Fruit fly (Drosophila melanogaster): ENCODE data around the gene CG18179.

The CG18179 gene

dm6 chr3L:9671372-9671771, 32.3 kb downstream of the CG18179 start:
- no peak for TF ChIP-seq ss (GFP tag; optimal IDR thresholded peaks at IDR 0.05)
- peak; percentile 54 for TF ChIP-seq Eip93F (GFP tag; optimal IDR thresholded peaks at IDR 0.05)
- TF ChIP-seq CG11902 (GFP tag; optimal IDR thresholded peaks at IDR 0.05), result no peak
- peak; percentile 87 for TF ChIP-seq Sox14 (GFP tag; optimal IDR thresholded peaks at IDR 0.05)
- TF ChIP-seq vri (GFP tag; optimal IDR thresholded peaks at IDR 0.05), result peak; percentile 96
- no peak for TF ChIP-seq CG15336 (GFP tag; IDR thresholded peaks at IDR 0.05)
- TF ChIP-seq Sox15 (GFP tag; optimal IDR thresholded peaks at IDR 0.05), result no peak
- TF ChIP-seq Hr38 (GFP tag; optimal IDR thresholded peaks at IDR 0.05), result no peak
- TF ChIP-seq CG8119 (GFP tag; IDR thresholded peaks at IDR 0.05), result no peak
- TF ChIP-seq CG31627 (GFP tag; optimal IDR thresholded peaks at IDR 0.05), result no peak
- peak; percentile 48 for TF ChIP-seq svp (GFP tag)

DNA sequence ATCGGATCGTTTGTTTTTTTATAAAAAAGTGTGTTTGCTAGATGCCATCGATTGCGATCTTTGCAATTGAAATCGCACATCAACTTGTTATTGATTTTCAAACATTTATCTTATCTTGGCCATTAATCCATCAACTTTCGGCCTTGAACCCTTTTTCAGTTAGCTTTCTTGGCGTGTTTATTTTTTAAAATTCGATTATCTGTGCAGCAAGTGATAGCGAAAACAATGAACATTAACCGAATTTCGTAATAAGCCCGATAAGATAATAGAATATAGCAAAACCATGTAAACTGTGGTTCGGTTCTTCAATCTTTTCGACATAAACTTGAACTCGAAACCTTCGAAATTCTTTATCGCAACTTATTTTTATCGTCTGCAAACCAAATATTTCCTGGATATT, 35.2 kb downstream of the CG18179 start:
- TF ChIP-seq Eip93F (GFP tag; optimal IDR thresholded peaks at IDR 0.05) (peak; percentile 61), vri (GFP tag; optimal IDR thresholded peaks at IDR 0.05) (peak; percentile 95), dsx (GFP tag; optimal IDR thresholded peaks at IDR 0.05; ENCODE audit: poor library complexity, severe bottlenecking) (no peak), Sox102F (GFP tag; optimal IDR thresholded peaks at IDR 0.05) (no peak)

DNA sequence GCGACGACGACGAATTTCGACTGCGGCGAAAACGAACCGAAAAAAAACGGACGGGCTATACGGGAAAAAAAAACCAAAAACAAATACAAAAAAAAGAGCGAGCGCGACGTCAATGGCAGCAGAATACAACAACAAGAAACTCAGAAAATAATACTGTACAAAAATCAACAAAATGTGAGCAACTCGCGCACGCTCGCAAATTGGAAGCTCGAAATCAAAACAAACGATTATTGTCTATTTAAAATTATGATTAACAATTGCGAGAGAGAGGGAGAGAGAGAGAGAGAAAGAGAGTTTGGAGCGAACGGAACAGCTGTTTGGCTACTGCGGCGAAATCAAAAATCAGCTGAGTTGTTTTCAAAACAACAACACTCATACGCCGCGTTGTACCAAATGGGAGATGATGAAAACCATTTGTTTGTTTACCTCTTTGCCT, 36.5 kb downstream of the CG18179 start:
- TF ChIP-seq CG11762 (GFP tag; optimal IDR thresholded peaks at IDR 0.05; ENCODE audit: insufficient read depth) (no peak), CG3032 (tag; optimal IDR thresholded peaks at IDR 0.05) (no peak), vri (GFP tag; optimal IDR thresholded peaks at IDR 0.05) (peak; percentile 90), achi (GFP tag; optimal IDR thresholded peaks at IDR 0.05) (no peak), dsx (GFP tag; optimal IDR thresholded peaks at IDR 0.05; ENCODE audit: poor library complexity, severe bottlenecking) (no peak), CG8632 (GFP tag; optimal IDR thresholded peaks at IDR 0.05) (no peak), Ets96B (tag; optimal IDR thresholded peaks at IDR 0.05) (no peak), CG11902 (GFP tag; optimal IDR thresholded peaks at IDR 0.05) (no peak), eg (GFP tag; IDR thresholded peaks at IDR 0.05) (peak; percentile 91), CG10669 (GFP tag; optimal IDR thresholded peaks at IDR 0.05) (no peak), Hr38 (GFP tag; optimal IDR thresholded peaks at IDR 0.05) (no peak), Met (GFP tag; optimal IDR thresholded peaks at IDR 0.05) (peak; percentile 40), Hr39 (GFP tag; optimal IDR thresholded peaks at IDR 0.05) (no peak), ss (GFP tag; optimal IDR thresholded peaks at IDR 0.05) (no peak), net (GFP tag; optimal IDR thresholded peaks at IDR 0.05) (peak; percentile 72), CG1621 (tag; optimal IDR thresholded peaks at IDR 0.05) (no peak), CG3919 (GFP tag; optimal IDR thresholded peaks at IDR 0.05) (no peak), pdm3 (GFP tag; optimal IDR thresholded peaks at IDR 0.05) (no peak), CG8119 (GFP tag; IDR thresholded peaks at IDR 0.05) (peak; percentile 69; the same call in 2 of the 3 replicates), CG6163 (GFP tag; IDR thresholded peaks at IDR 0.05) (peak; percentile 83), Eip78C (GFP tag) (peak; percentile 71), fkh (GFP tag; optimal IDR thresholded peaks at IDR 0.05) (peak; percentile 77), salr (GFP tag; optimal IDR thresholded peaks at IDR 0.05) (peak in 1 of 2 experiments; percentile 47), Hr4 (GFP tag; optimal IDR thresholded peaks at IDR 0.05) (no peak), CG9139 (GFP tag; optimal IDR thresholded peaks at IDR 0.05) (no peak), Sox14 (GFP tag; optimal IDR thresholded peaks at IDR 0.05) (no peak), CG4318 (GFP tag; optimal IDR thresholded peaks at IDR 0.05) (no peak), esn (GFP tag; optimal IDR thresholded peaks at IDR 0.05) (peak; percentile 46), Sox15 (GFP tag; optimal IDR thresholded peaks at IDR 0.05) (no peak), CG11294 (GFP tag; IDR thresholded peaks at IDR 0.05) (peak; percentile 26; the same call in 1 of the 2 replicates), OdsH (GFP tag; optimal IDR thresholded peaks at IDR 0.05) (no peak), fd85E (GFP tag; optimal IDR thresholded peaks at IDR 0.05) (no peak), fd59A (GFP tag; optimal IDR thresholded peaks at IDR 0.05) (no peak), Eip75B (GFP tag; optimal IDR thresholded peaks at IDR 0.05) (no peak), acj6 (GFP tag; optimal IDR thresholded peaks at IDR 0.05) (no peak), CG15336 (GFP tag; IDR thresholded peaks at IDR 0.05) (peak; percentile 70), Lpt (GFP tag; optimal IDR thresholded peaks at IDR 0.05) (peak; percentile 44), lz (GFP tag; optimal IDR thresholded peaks at IDR 0.05) (no peak), topi (GFP tag; optimal IDR thresholded peaks at IDR 0.05) (peak; percentile 38), CG31627 (GFP tag; optimal IDR thresholded peaks at IDR 0.05) (no peak), CG16779 (tag; optimal IDR thresholded peaks at IDR 0.05) (peak; percentile 72), CG7368 (GFP tag; optimal IDR thresholded peaks at IDR 0.05) (no peak), Sox102F (GFP tag; optimal IDR thresholded peaks at IDR 0.05) (peak; percentile 48), cyc (GFP tag; optimal IDR thresholded peaks at IDR 0.05) (no peak)

Measured in whole organism, prepupa.